Worm (Caenorhabditis elegans): ENCODE data around the gene F16B12.4.

DNA sequence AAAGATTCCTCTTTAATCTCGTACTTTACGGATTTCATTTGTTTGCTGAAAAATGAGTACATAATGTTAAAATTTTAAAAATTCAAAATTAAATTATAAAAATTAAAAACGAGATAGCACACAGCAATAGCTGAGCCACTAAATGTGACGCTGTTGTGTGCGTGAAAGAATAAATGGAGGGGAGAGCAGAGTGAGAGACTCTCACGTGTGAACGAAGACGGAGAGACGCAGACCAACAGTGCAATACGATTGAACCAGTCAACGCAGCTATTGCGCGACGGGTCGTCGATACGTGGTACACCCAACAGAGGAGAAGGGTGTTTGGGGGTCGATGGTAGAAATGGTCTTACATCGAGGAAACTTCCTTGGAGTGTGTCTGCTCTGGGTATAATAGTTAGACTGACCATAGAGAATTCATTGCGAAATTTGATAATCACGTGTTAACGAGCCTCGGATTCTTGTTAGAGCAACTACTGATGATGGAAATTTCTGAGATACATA lies at the start of gene F16B12.4:
- TF ChIP-seq snpc-4 (tag; optimal IDR thresholded peaks at IDR 0.05) (no peak), ZK546.5 (tag; optimal IDR thresholded peaks at IDR 0.05) (no peak), nhr-25 (tag; optimal IDR thresholded peaks at IDR 0.05) (no peak), pha-4 (tag; optimal IDR thresholded peaks at IDR 0.05) (no peak), elt-3 (tag; optimal IDR thresholded peaks at IDR 0.05) (no peak)
